Worm (Caenorhabditis elegans) whole organism, L3 larva: Measurements from ENCODE around the gene calu-1.

Experiments used
- ceh-28 ChIP-seq: fragments of 150-350 bp; optimal IDR thresholded peaks from 2 replicates; lab custom pipeline; 2014; ENCODE audit warnings: missing biosample characterization, missing genetic modification reagents, missing genetic modification characterization
- elt-1 ChIP-seq: fragments of 150-350 bp; optimal IDR thresholded peaks from 2 replicates; lab custom pipeline; 2014; ENCODE audit warnings: missing biosample characterization, missing genetic modification characterization
- elt-2 ChIP-seq: sonication (generic microtip); optimal IDR thresholded peaks from 2 replicates; lab custom pipeline; 2016; ENCODE audit warnings: missing genetic modification reagents, mild to moderate bottlenecking, missing genetic modification characterization, missing compliant biosample characterization
- lin-15B ChIP-seq: fragments of 150-350 bp; optimal IDR thresholded peaks from 2 replicates; lab custom pipeline; 2014; ENCODE audit warnings: missing biosample characterization, missing genetic modification characterization
- mml-1 ChIP-seq: fragments of 150-350 bp; sonication (generic microtip); optimal IDR thresholded peaks from 3 replicates; lab custom pipeline; 2014; ENCODE audit warnings: missing biosample characterization, missing genetic modification characterization
- nhr-23 ChIP-seq: fragments of 150-350 bp; optimal IDR thresholded peaks from 2 replicates; lab custom pipeline; 2014; ENCODE audit warnings: missing biosample characterization, missing genetic modification reagents, missing genetic modification characterization
- skn-1 ChIP-seq: fragments of 150-350 bp; optimal IDR thresholded peaks from 2 replicates; lab custom pipeline; 2014; ENCODE audit warnings: missing biosample characterization, missing genetic modification characterization
- ztf-11 ChIP-seq: fragments of 150-350 bp; optimal IDR thresholded peaks from 2 replicates; lab custom pipeline; 2014; ENCODE audit warnings: missing biosample characterization, missing genetic modification characterization

- TF ChIP-seq nhr-23 (tag; lab: Kevin White, UChicago) (no peak), skn-1 (tag; lab: Kevin White, UChicago) (no peak), lin-15B (no peak), ztf-11 (tag; lab: Kevin White, UChicago) (no peak), elt-2 (tag; lab: Kevin White, UChicago) (no peak), elt-1 (no peak), mml-1 (tag; lab: Kevin White, UChicago) (no peak), ceh-28 (no peak)
Measured at ce11 chrX:4974486-4974885, 3.8 kb upstream of the calu-1 start.
